Fruit fly (Drosophila melanogaster) whole organism, prepupa: Measurements from ENCODE around the gene CG14089.

Experiments
- Blimp-1 ChIP-seq: fragments of 200-800 bp; sonication (Bioruptor generic); optimal IDR thresholded peaks from 3 replicates; lab custom pipeline; 2017; ENCODE audit warnings: missing biosample characterization, missing genetic modification characterization, mild to moderate bottlenecking, moderate library complexity, missing genetic modification reagents
- CG10631 ChIP-seq: fragments of 200-800 bp; sonication (Bioruptor generic); optimal IDR thresholded peaks from 2 replicates; lab custom pipeline; 2016; ENCODE audit warnings: missing biosample characterization, missing genetic modification characterization
- CG10669 ChIP-seq: fragments of 200-800 bp; sonication (Bioruptor generic); optimal IDR thresholded peaks from 3 replicates; lab custom pipeline; 2018; ENCODE audit warnings: missing biosample characterization, mild to moderate bottlenecking, missing genetic modification characterization, moderate library complexity
- CG11294 ChIP-seq: fragments of 200-800 bp; sonication (Bioruptor generic); IDR thresholded peaks from 2 replicates; pipeline ENCODE4 v1.3.6; 2022; ENCODE audit warnings: missing biosample characterization, missing genetic modification characterization
- CG15336 ChIP-seq: fragments of 200-800 bp; sonication (Bioruptor generic); IDR thresholded peaks from 2 replicates; pipeline ENCODE4 v1.3.6; 2022; ENCODE audit warnings: missing biosample characterization, missing genetic modification characterization
- CG32006 ChIP-seq: fragments of 200-800 bp; sonication (Bioruptor generic); optimal IDR thresholded peaks from 3 replicates; lab custom pipeline; 2017; ENCODE audit warnings: missing biosample characterization, mild to moderate bottlenecking, missing genetic modification characterization
- CG3919 ChIP-seq: fragments of 200-800 bp; sonication (Bioruptor generic); optimal IDR thresholded peaks from 3 replicates; lab custom pipeline; 2016; ENCODE audit warnings: missing biosample characterization, missing genetic modification characterization
- CG4318 ChIP-seq: fragments of 200-800 bp; sonication (Bioruptor generic); optimal IDR thresholded peaks from 3 replicates; lab custom pipeline; 2017; ENCODE audit warnings: missing biosample characterization, mild to moderate bottlenecking, missing genetic modification characterization
- CG6163 ChIP-seq: fragments of 200-800 bp; sonication (Bioruptor generic); IDR thresholded peaks from 3 replicates; pipeline ENCODE4 v1.3.6; 2022; ENCODE audit warnings: missing biosample characterization, missing genetic modification characterization
- CG6276 ChIP-seq: fragments of 200-800 bp; sonication (Bioruptor generic); optimal IDR thresholded peaks from 2 replicates; lab custom pipeline; 2017; ENCODE audit warnings: missing biosample characterization, mild to moderate bottlenecking, missing genetic modification characterization
- CG6792 ChIP-seq: fragments of 200-800 bp; sonication (Bioruptor generic); optimal IDR thresholded peaks from 3 replicates; lab custom pipeline; 2016; ENCODE audit warnings: missing biosample characterization, missing genetic modification characterization
- CG6808 ChIP-seq: fragments of 200-800 bp; sonication (Bioruptor generic); optimal IDR thresholded peaks from 3 replicates; lab custom pipeline; 2017; ENCODE audit warnings: missing biosample characterization, missing genetic modification characterization, mild to moderate bottlenecking, moderate library complexity, missing genetic modification reagents
- CG6854 ChIP-seq: fragments of 200-800 bp; sonication (Bioruptor generic); optimal IDR thresholded peaks from 2 replicates; lab custom pipeline; 2017; ENCODE audit warnings: missing biosample characterization, mild to moderate bottlenecking, missing genetic modification characterization
- CG7368 ChIP-seq: fragments of 200-800 bp; sonication (Bioruptor generic); optimal IDR thresholded peaks from 3 replicates; lab custom pipeline; 2016; ENCODE audit warnings: missing biosample characterization, missing genetic modification characterization
- CG8119 ChIP-seq: fragments of 200-800 bp; sonication (Bioruptor generic); IDR thresholded peaks from 3 replicates; pipeline ENCODE4 v1.3.6; 2022; ENCODE audit warnings: missing biosample characterization, missing genetic modification characterization
- CG8319 ChIP-seq: fragments of 200-800 bp; sonication (Bioruptor generic); optimal IDR thresholded peaks from 3 replicates; lab custom pipeline; 2016; ENCODE audit warnings: missing biosample characterization, missing genetic modification characterization
- CG8632 ChIP-seq: fragments of 200-800 bp; sonication (Bioruptor generic); optimal IDR thresholded peaks from 3 replicates; lab custom pipeline; 2016; ENCODE audit warnings: missing biosample characterization, missing genetic modification characterization
- CG9139 ChIP-seq: fragments of 200-800 bp; sonication (Bioruptor generic); optimal IDR thresholded peaks from 3 replicates; lab custom pipeline; 2017; ENCODE audit warnings: missing biosample characterization, mild to moderate bottlenecking, missing genetic modification characterization
- Eip75B ChIP-seq: fragments of 200-800 bp; sonication (Bioruptor generic); optimal IDR thresholded peaks from 3 replicates; lab custom pipeline; 2016; ENCODE audit warnings: missing biosample characterization, missing genetic modification characterization
- Eip78C ChIP-seq: fragments of 200-800 bp; sonication (Bioruptor generic); peaks from one replicate; lab custom pipeline; 2016; ENCODE audit warnings: missing biosample characterization, missing genetic modification characterization
- Ets21C ChIP-seq: fragments of 200-800 bp; sonication (Bioruptor generic); optimal IDR thresholded peaks from 3 replicates; lab custom pipeline; 2016; ENCODE audit warnings: missing biosample characterization, missing genetic modification characterization
- Ets96B ChIP-seq: fragments of 200-800 bp; optimal IDR thresholded peaks from 2 replicates; lab custom pipeline; 2019; ENCODE audit warnings: missing biosample characterization, mild to moderate bottlenecking, missing genetic modification characterization, moderate library complexity
- Gug ChIP-seq: fragments of 200-800 bp; sonication (Bioruptor generic); IDR thresholded peaks from 2 replicates; pipeline ENCODE4 v1.3.6; 2022; ENCODE audit warnings: missing biosample characterization, missing genetic modification characterization
- Hr38 ChIP-seq: sonication (Bioruptor generic); optimal IDR thresholded peaks from 2 replicates; lab custom pipeline; 2016; ENCODE audit warnings: missing biosample characterization, missing genetic modification characterization
- Hr39 ChIP-seq: fragments of 200-800 bp; sonication (Bioruptor generic); optimal IDR thresholded peaks from 2 replicates; lab custom pipeline; 2016; ENCODE audit warnings: missing biosample characterization, missing genetic modification characterization
- Hr4 ChIP-seq: fragments of 200-800 bp; sonication (Bioruptor generic); optimal IDR thresholded peaks from 3 replicates; lab custom pipeline; 2016; ENCODE audit warnings: missing biosample characterization, missing genetic modification characterization
- Met ChIP-seq: fragments of 200-800 bp; sonication (Bioruptor generic); optimal IDR thresholded peaks from 3 replicates; lab custom pipeline; 2016; ENCODE audit warnings: missing biosample characterization, missing genetic modification characterization
- OdsH ChIP-seq: fragments of 200-800 bp; sonication (Bioruptor generic); optimal IDR thresholded peaks from 3 replicates; lab custom pipeline; 2016; ENCODE audit warnings: missing biosample characterization, missing genetic modification characterization
- Smox ChIP-seq: fragments of 200-800 bp; sonication (Bioruptor generic); optimal IDR thresholded peaks from 3 replicates; lab custom pipeline; 2016; ENCODE audit warnings: missing biosample characterization, missing genetic modification characterization
- Sox14 ChIP-seq: fragments of 200-800 bp; sonication (Bioruptor generic); optimal IDR thresholded peaks from 3 replicates; lab custom pipeline; 2016; ENCODE audit warnings: missing biosample characterization, missing genetic modification characterization
- Sox15 ChIP-seq: fragments of 200-800 bp; sonication (Bioruptor generic); optimal IDR thresholded peaks from 3 replicates; lab custom pipeline; 2016; ENCODE audit warnings: missing biosample characterization, missing genetic modification characterization
- achi ChIP-seq: fragments of 200-800 bp; sonication (Bioruptor generic); optimal IDR thresholded peaks from 3 replicates; lab custom pipeline; 2016; ENCODE audit warnings: missing biosample characterization, missing genetic modification characterization
- acj6 ChIP-seq: fragments of 200-800 bp; sonication (Bioruptor generic); optimal IDR thresholded peaks from 3 replicates; lab custom pipeline; 2016; ENCODE audit warnings: missing biosample characterization, missing genetic modification characterization
- cyc ChIP-seq: fragments of 200-800 bp; sonication (Bioruptor generic); optimal IDR thresholded peaks from 3 replicates; lab custom pipeline; 2016; ENCODE audit warnings: missing biosample characterization, missing genetic modification characterization
- dac ChIP-seq: fragments of 200-800 bp; sonication (Bioruptor generic); optimal IDR thresholded peaks from 2 replicates; lab custom pipeline; 2017; ENCODE audit warnings: missing biosample characterization, mild to moderate bottlenecking, missing genetic modification characterization
- dsx ChIP-seq: fragments of 200-800 bp; optimal IDR thresholded peaks from 3 replicates; lab custom pipeline; 2019; ENCODE audit warnings: missing biosample characterization, mild to moderate bottlenecking, missing genetic modification characterization, moderate library complexity; ENCODE audit not compliant: poor library complexity, severe bottlenecking
- eg ChIP-seq: fragments of 200-800 bp; sonication (Bioruptor generic); IDR thresholded peaks from 3 replicates; pipeline ENCODE4 v1.3.6; 2022; ENCODE audit warnings: missing biosample characterization, missing genetic modification characterization
- fd59A ChIP-seq: fragments of 200-800 bp; sonication (Bioruptor generic); optimal IDR thresholded peaks from 2 replicates; lab custom pipeline; 2017; ENCODE audit warnings: missing biosample characterization, mild to moderate bottlenecking, missing genetic modification characterization, missing genetic modification reagents
- fkh ChIP-seq: fragments of 200-800 bp; sonication (Bioruptor generic); optimal IDR thresholded peaks from 3 replicates; lab custom pipeline; 2017; ENCODE audit warnings: missing biosample characterization, mild to moderate bottlenecking, missing genetic modification characterization, moderate library complexity
- lz ChIP-seq: fragments of 200-800 bp; sonication (Bioruptor generic); optimal IDR thresholded peaks from 3 replicates; lab custom pipeline; 2016; ENCODE audit warnings: missing biosample characterization, missing genetic modification characterization
- net ChIP-seq: fragments of 200-800 bp; sonication (Bioruptor generic); optimal IDR thresholded peaks from 3 replicates; lab custom pipeline; 2016; ENCODE audit warnings: missing biosample characterization, missing genetic modification characterization
- pdm3 ChIP-seq: fragments of 200-800 bp; sonication (Bioruptor generic); optimal IDR thresholded peaks from 3 replicates; lab custom pipeline; 2016; ENCODE audit warnings: missing biosample characterization, missing genetic modification characterization
- salr ChIP-seq, 2 experiments: fragments of 200-800 bp; sonication (Bioruptor generic); optimal IDR thresholded peaks; 3 replicates each; lab custom pipeline; 2016 to 2018; ENCODE audit warnings: missing biosample characterization in 2 of 2, missing genetic modification characterization in 2 of 2, mild to moderate bottlenecking in 1 of 2
- spab ChIP-seq: fragments of 200-800 bp; sonication (Bioruptor generic); optimal IDR thresholded peaks from 2 replicates; lab custom pipeline; 2017; ENCODE audit warnings: missing biosample characterization, mild to moderate bottlenecking, missing genetic modification characterization, missing genetic modification reagents
- ss ChIP-seq, 2 experiments: fragments of 200-800 bp; sonication (Bioruptor generic); optimal IDR thresholded peaks; 2 replicates in 1 of 2; 3 replicates in 1 of 2; lab custom pipeline; 2017 to 2018; ENCODE audit warnings: mild to moderate bottlenecking in 2 of 2, missing biosample characterization in 2 of 2, missing genetic modification characterization in 2 of 2, moderate library complexity in 1 of 2
- topi ChIP-seq: fragments of 200-800 bp; sonication (Bioruptor generic); optimal IDR thresholded peaks from 3 replicates; lab custom pipeline; 2016; ENCODE audit warnings: missing biosample characterization, missing genetic modification characterization
- vri ChIP-seq: fragments of 200-800 bp; sonication (Bioruptor generic); optimal IDR thresholded peaks from 3 replicates; lab custom pipeline; 2016; ENCODE audit warnings: missing biosample characterization, mild to moderate bottlenecking, missing genetic modification characterization

Gene CG14089

dm6 chr3L:19328076-19328475, 47.5 kb upstream of the CG14089 start:
- TF ChIP-seq CG7368 (GFP tag; lab: Kevin White, UChicago) (no peak), Eip75B (GFP tag; lab: Kevin White, UChicago) (no peak), topi (no peak), CG6163 (GFP tag; lab: Robert Waterston, UW) (no peak), Ets21C (GFP tag; lab: Kevin White, UChicago) (no peak), CG8119 (GFP tag; lab: Robert Waterston, UW) (no peak)

DNA sequence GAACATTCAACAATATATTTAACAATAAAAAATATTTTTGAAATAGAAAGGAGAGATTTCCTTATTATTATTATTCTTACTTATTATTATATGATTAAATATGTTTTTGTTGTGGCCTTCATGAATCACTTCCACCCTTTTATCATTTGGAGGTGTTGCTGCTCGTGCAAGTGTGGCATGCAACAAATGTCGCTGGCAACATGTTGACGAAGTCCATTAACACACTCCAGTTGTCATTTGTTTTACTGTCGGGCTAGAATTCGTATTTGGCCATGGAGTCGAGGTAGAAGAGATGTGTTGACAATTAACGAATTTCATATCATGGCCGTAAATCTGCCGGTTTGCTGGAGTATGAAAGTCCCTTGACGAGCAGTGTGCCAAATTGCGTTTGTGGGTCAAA, 46.6 kb upstream of the CG14089 start:
- no peak for TF ChIP-seq vri (GFP tag; lab: Kevin White, UChicago)
- TF ChIP-seq CG9139 (GFP tag; lab: Kevin White, UChicago): no peak
- TF ChIP-seq Sox14 (GFP tag; lab: Kevin White, UChicago): no peak
- no peak for TF ChIP-seq CG10669 (GFP tag; lab: Kevin White, UChicago)
- TF ChIP-seq Ets21C (GFP tag; lab: Kevin White, UChicago): no peak
- no peak for TF ChIP-seq Hr39 (GFP tag; lab: Kevin White, UChicago)
- TF ChIP-seq topi: no peak
- no peak for TF ChIP-seq Blimp-1 (GFP tag; lab: Kevin White, UChicago)
- TF ChIP-seq fd59A (GFP tag; lab: Kevin White, UChicago): no peak
- TF ChIP-seq, all 60 proteins: peak for 0

- peak; percentile 2 for TF ChIP-seq Sox14 (GFP tag; lab: Kevin White, UChicago)
- TF ChIP-seq CG6854 (GFP tag; lab: Kevin White, UChicago): no peak
- peak; percentile 30 for TF ChIP-seq acj6 (GFP tag; lab: Kevin White, UChicago)
- TF ChIP-seq CG8632: no peak
- TF ChIP-seq vri (GFP tag; lab: Kevin White, UChicago): no peak
- no peak for TF ChIP-seq Ets96B (tag; lab: Kevin White, UChicago)
- TF ChIP-seq CG11294 (GFP tag; lab: Robert Waterston, UW): peak; percentile 74
- TF ChIP-seq Met (GFP tag; lab: Kevin White, UChicago): no peak
- peak; percentile 74 for TF ChIP-seq CG6163 (GFP tag; lab: Robert Waterston, UW)
- peak; percentile 80 for TF ChIP-seq Hr4
- TF ChIP-seq dac (GFP tag; lab: Kevin White, UChicago): peak; percentile 15
- TF ChIP-seq fkh (GFP tag; lab: Kevin White, UChicago): no peak
- peak; percentile 63 for TF ChIP-seq Gug (GFP tag; lab: Robert Waterston, UW)
- TF ChIP-seq salr (GFP tag; optimal IDR thresholded peaks at IDR 0.05; lab: Kevin White, UChicago): peak in 1 of 2 experiments; percentile 18
- TF ChIP-seq CG10669 (GFP tag; lab: Kevin White, UChicago): no peak
- peak; percentile 48 for TF ChIP-seq CG3919
- no peak for TF ChIP-seq Smox (GFP tag; lab: Kevin White, UChicago)
- peak; percentile 61 for TF ChIP-seq CG6276 (GFP tag; lab: Kevin White, UChicago)
- peak; percentile 27 for TF ChIP-seq net (GFP tag; lab: Kevin White, UChicago)
- TF ChIP-seq ss (GFP tag; optimal IDR thresholded peaks at IDR 0.05; lab: Kevin White, UChicago): no peak
- TF ChIP-seq CG8119 (GFP tag; lab: Robert Waterston, UW): peak; percentile 78
- no peak for TF ChIP-seq cyc (GFP tag; lab: Kevin White, UChicago)
- TF ChIP-seq spab (GFP tag; lab: Kevin White, UChicago): no peak
- peak; percentile 65 for TF ChIP-seq CG4318 (GFP tag; lab: Kevin White, UChicago)
- TF ChIP-seq CG32006: peak; percentile 77
- TF ChIP-seq CG8319: no peak
- TF ChIP-seq achi (GFP tag; lab: Kevin White, UChicago): peak; percentile 44
- no peak for TF ChIP-seq Hr38 (GFP tag; lab: Kevin White, UChicago)
- TF ChIP-seq Sox15 (GFP tag; lab: Kevin White, UChicago): no peak
- peak; percentile 57 for TF ChIP-seq OdsH (GFP tag; lab: Kevin White, UChicago)
- TF ChIP-seq Eip78C: peak; percentile 74
- TF ChIP-seq lz (GFP tag; lab: Kevin White, UChicago): no peak
- TF ChIP-seq Eip75B (GFP tag; lab: Kevin White, UChicago): no peak
- TF ChIP-seq CG15336 (GFP tag; lab: Robert Waterston, UW): peak; percentile 86
- no peak for TF ChIP-seq topi
- no peak for TF ChIP-seq CG6808 (GFP tag; lab: Kevin White, UChicago)
- peak; percentile 87 for TF ChIP-seq eg (GFP tag; lab: Robert Waterston, UW)
- TF ChIP-seq CG7368 (GFP tag; lab: Kevin White, UChicago): no peak
- TF ChIP-seq CG10631 (GFP tag; lab: Kevin White, UChicago): peak; percentile 45
- no peak for TF ChIP-seq dsx
- TF ChIP-seq CG9139 (GFP tag; lab: Kevin White, UChicago): no peak
- peak; percentile 36 for TF ChIP-seq pdm3
- no peak for TF ChIP-seq CG6792 (GFP tag; lab: Kevin White, UChicago)
Observed at dm6 chr3L:19326029-19326428, 45.4 kb upstream of the CG14089 start.
